Worm (Caenorhabditis elegans) whole organism, young adult: ENCODE measurements around the gene lido-11.

Experiments used
- B0019.2 ChIP-seq: fragments of 200-800 bp; sonication (Bioruptor generic); conservative IDR thresholded peaks from 2 replicates; pipeline ENCODE4 v1.3.6; 2022; ENCODE audit warnings: missing genetic modification reagents, missing genetic modification characterization, missing compliant biosample characterization
- B0336.3 ChIP-seq: fragments of 200-800 bp; sonication (Bioruptor generic); IDR thresholded peaks from 2 replicates; pipeline ENCODE4 v1.3.6; 2022; ENCODE audit warnings: missing genetic modification characterization, missing compliant biosample characterization
- C17E4.6 ChIP-seq: fragments of 200-800 bp; sonication (Bioruptor generic); IDR thresholded peaks from 2 replicates; pipeline ENCODE4 v1.3.6; 2022; ENCODE audit warnings: missing genetic modification reagents, missing genetic modification characterization, missing compliant biosample characterization
- F49E8.2 ChIP-seq: sonication (generic microtip); optimal IDR thresholded peaks from 3 replicates; lab custom pipeline; 2017; ENCODE audit warnings: missing genetic modification characterization, mild to moderate bottlenecking, missing compliant biosample characterization, antibody characterized with exemption, moderate library complexity; ENCODE audit not compliant: insufficient read depth
- F52B5.7 ChIP-seq: sonication (generic microtip); optimal IDR thresholded peaks from 2 replicates; lab custom pipeline; 2016; ENCODE audit warnings: mild to moderate bottlenecking, missing genetic modification characterization, missing compliant biosample characterization
- Y67H2A.10 ChIP-seq: fragments of 200-800 bp; sonication (Bioruptor generic); conservative IDR thresholded peaks from 2 replicates; pipeline ENCODE4 v1.3.6; 2022; ENCODE audit warnings: missing genetic modification reagents, missing genetic modification characterization, missing compliant biosample characterization
- attf-3 ChIP-seq: fragments of 200-800 bp; sonication (Bioruptor generic); conservative IDR thresholded peaks from 2 replicates; pipeline ENCODE4 v1.3.6; 2022; ENCODE audit warnings: missing genetic modification reagents, missing genetic modification characterization, missing compliant biosample characterization
- cebp-1 ChIP-seq, 2 experiments: fragments of 200-800 bp in 1 of 2; sonication (Bioruptor generic) in 1 of 2; sonication (generic microtip) in 1 of 2; IDR thresholded peaks in 1 of 2; optimal IDR thresholded peaks in 1 of 2; 2 replicates each; pipeline versions ENCODE4 v1.3.6 to Lab custom; 2017 to 2022; ENCODE audit warnings: missing compliant biosample characterization in 2 of 2, missing genetic modification characterization in 2 of 2, mild to moderate bottlenecking in 1 of 2, missing genetic modification reagents in 1 of 2, moderate library complexity in 1 of 2
- ceh-100 ChIP-seq: fragments of 200-800 bp; sonication (Bioruptor generic); IDR thresholded peaks from 2 replicates; pipeline ENCODE4 v1.3.6; 2022; ENCODE audit warnings: missing genetic modification reagents, missing genetic modification characterization, missing compliant biosample characterization
- ceh-58 ChIP-seq: fragments of 200-800 bp; sonication (Bioruptor generic); IDR thresholded peaks from 2 replicates; pipeline ENCODE4 v1.3.6; 2022; ENCODE audit warnings: missing genetic modification characterization, missing compliant biosample characterization
- dpff-1 ChIP-seq: sonication (generic microtip); optimal IDR thresholded peaks from 2 replicates; lab custom pipeline; 2017; ENCODE audit warnings: mild to moderate bottlenecking, missing genetic modification characterization, missing compliant biosample characterization
- egl-18 ChIP-seq: fragments of 200-800 bp; sonication (Bioruptor generic); IDR thresholded peaks from 2 replicates; pipeline ENCODE4 v1.3.6; 2022; ENCODE audit warnings: missing genetic modification reagents, missing genetic modification characterization, missing compliant biosample characterization
- ekl-4 ChIP-seq: fragments of 200-800 bp; sonication (Bioruptor generic); IDR thresholded peaks from 2 replicates; pipeline ENCODE4 v1.3.6; 2022; ENCODE audit warnings: missing genetic modification reagents, missing genetic modification characterization, missing compliant biosample characterization
- ets-4 ChIP-seq: fragments of 200-800 bp; sonication (Bioruptor generic); optimal IDR thresholded peaks from 2 replicates; lab custom pipeline; 2018; ENCODE audit warnings: mild to moderate bottlenecking, missing genetic modification characterization, missing compliant biosample characterization
- hlh-26 ChIP-seq: fragments of 200-800 bp; sonication (Bioruptor generic); conservative IDR thresholded peaks from 2 replicates; pipeline ENCODE4 v1.3.6; 2022; ENCODE audit warnings: missing genetic modification reagents, missing genetic modification characterization, missing compliant biosample characterization
- hmg-1.2 ChIP-seq: fragments of 200-800 bp; sonication (Bioruptor generic); IDR thresholded peaks from 2 replicates; pipeline ENCODE4 v1.3.6; 2022; ENCODE audit warnings: missing genetic modification reagents, missing genetic modification characterization, missing compliant biosample characterization
- hsf-1 ChIP-seq: fragments of 200-800 bp; sonication (Bioruptor generic); IDR thresholded peaks from 2 replicates; pipeline ENCODE4 v1.3.6; 2022; ENCODE audit warnings: missing genetic modification reagents, missing genetic modification characterization, missing compliant biosample characterization
- lin-26 ChIP-seq: fragments of 200-800 bp; sonication (Bioruptor generic); IDR thresholded peaks from 2 replicates; pipeline ENCODE4 v1.3.6; 2022; ENCODE audit warnings: missing genetic modification reagents, missing genetic modification characterization, missing compliant biosample characterization
- lin-35 ChIP-seq, 3 experiments: fragments of 150-350 bp in 2 of 3; sonication (generic microtip) in 1 of 3; optimal IDR thresholded peaks; 2 replicates each; lab custom pipeline; 2014 to 2018; ENCODE audit warnings: missing biosample characterization in 3 of 3, missing genetic modification characterization in 3 of 3, missing genetic modification reagents in 3 of 3
- lir-1 ChIP-seq: fragments of 200-800 bp; sonication (Bioruptor generic); conservative IDR thresholded peaks from 2 replicates; pipeline ENCODE4 v1.3.6; 2022; ENCODE audit warnings: missing genetic modification reagents, missing genetic modification characterization, missing compliant biosample characterization
- madf-6 ChIP-seq: fragments of 200-800 bp; sonication (Bioruptor generic); IDR thresholded peaks from 2 replicates; pipeline ENCODE4 v1.3.6; 2022; ENCODE audit warnings: missing genetic modification reagents, missing genetic modification characterization, missing compliant biosample characterization
- mcd-1 ChIP-seq: fragments of 200-800 bp; sonication (Bioruptor generic); IDR thresholded peaks from 2 replicates; pipeline ENCODE4 v1.3.6; 2022; ENCODE audit warnings: missing genetic modification reagents, missing genetic modification characterization, missing compliant biosample characterization
- nhr-80 ChIP-seq: sonication (generic microtip); optimal IDR thresholded peaks from 2 replicates; lab custom pipeline; 2016; ENCODE audit warnings: missing genetic modification characterization, missing compliant biosample characterization
- rec-8 ChIP-seq, 2 experiments: sonication (generic microtip); optimal IDR thresholded peaks; 2 replicates each; lab custom pipeline; 2016; ENCODE audit warnings: mild to moderate bottlenecking in 2 of 2, missing genetic modification characterization in 2 of 2, missing genetic modification reagents in 2 of 2, missing genotype in 2 of 2, missing biosample characterization in 1 of 2, missing compliant biosample characterization in 1 of 2, moderate library complexity in 1 of 2
- rpc-1 ChIP-seq, 2 experiments: fragments of 150-350 bp in 1 of 2; sonication (generic microtip) in 1 of 2; optimal IDR thresholded peaks; 2 replicates each; lab custom pipeline; 2014 to 2018; ENCODE audit warnings: missing biosample characterization in 1 of 2, missing genetic modification characterization in 1 of 2, missing genetic modification reagents in 1 of 2, missing genotype in 1 of 2
- snpc-3.4 ChIP-seq: sonication (generic microtip); optimal IDR thresholded peaks from 2 replicates; lab custom pipeline; 2017; ENCODE audit warnings: missing genetic modification characterization, mild to moderate bottlenecking, missing compliant biosample characterization, antibody characterized with exemption, moderate library complexity, missing genotype, missing genetic modification reagents
- sptf-2 ChIP-seq: fragments of 200-800 bp; sonication (Bioruptor generic); optimal IDR thresholded peaks from 2 replicates; lab custom pipeline; 2018; ENCODE audit warnings: mild to moderate bottlenecking, missing genetic modification characterization, missing compliant biosample characterization
- tbp1 ChIP-seq: fragments of 200-800 bp; sonication (Bioruptor generic); optimal IDR thresholded peaks from 2 replicates; lab custom pipeline; 2018; ENCODE audit warnings: mild to moderate bottlenecking, missing genetic modification characterization, missing compliant biosample characterization
- unc-130 ChIP-seq: sonication (generic microtip); optimal IDR thresholded peaks from 2 replicates; lab custom pipeline; 2016; ENCODE audit warnings: missing genetic modification reagents, missing genetic modification characterization, missing compliant biosample characterization
- zfh-2 ChIP-seq: fragments of 200-800 bp; sonication (Bioruptor generic); conservative IDR thresholded peaks from 2 replicates; pipeline ENCODE4 v1.3.6; 2022; ENCODE audit warnings: missing genetic modification reagents, missing genetic modification characterization, missing compliant biosample characterization
- ztf-25 ChIP-seq: fragments of 200-800 bp; sonication (Bioruptor generic); IDR thresholded peaks from 2 replicates; pipeline ENCODE4 v1.3.6; 2022; ENCODE audit warnings: missing genetic modification reagents, missing genetic modification characterization, missing compliant biosample characterization
- ztf-28 ChIP-seq: fragments of 200-800 bp; sonication (Bioruptor generic); IDR thresholded peaks from 2 replicates; pipeline ENCODE4 v1.3.6; 2022; ENCODE audit warnings: missing genetic modification reagents, missing genetic modification characterization, missing compliant biosample characterization

Gene lido-11

ce11 chrII:3045422-3045821, 41.7 kb downstream of the lido-11 start:
- 0 out of 2 replicates have a peak, but pooled peaks have one; percentile 20 for TF ChIP-seq attf-3 (GFP tag; lab: Robert Waterston, UW)
- no peak for TF ChIP-seq tbp1
- TF ChIP-seq zfh-2 (GFP tag; lab: Robert Waterston, UW) = peak; percentile 85

ce11 chrII:3045875-3046274, 42.1 kb downstream of the lido-11 start, which contains the start of gene sri-30:
Gene sri-30 (plus strand): TSS chrII:3046175.
- TF ChIP-seq lin-26 (GFP tag; lab: Robert Waterston, UW) = no peak
- TF ChIP-seq hlh-26 = no peak
- TF ChIP-seq F52B5.7 (tag; lab: Kevin White, UChicago) = no peak
- no peak for TF ChIP-seq Y67H2A.10 (GFP tag; lab: Robert Waterston, UW)
- TF ChIP-seq ets-4 = no peak
- TF ChIP-seq unc-130 (GFP tag; lab: Kevin White, UChicago) = no peak
- no peak for TF ChIP-seq nhr-80 (tag; lab: Kevin White, UChicago)
- TF ChIP-seq rpc-1 (optimal IDR thresholded peaks at IDR 0.05; lab: Kevin White, UChicago) = no peak
- TF ChIP-seq rpc-1 (tag; optimal IDR thresholded peaks at IDR 0.05; lab: Kevin White, UChicago) = no peak
- TF ChIP-seq dpff-1 = no peak
- TF ChIP-seq hmg-1.2 = no peak
- no peak for TF ChIP-seq B0019.2

ce11 chrII:3048378-3048777, 44.6 kb downstream of the lido-11 start, which contains the start of gene sri-28:
Gene sri-28 (plus strand): TSS chrII:3048678.
- TF ChIP-seq lin-35 (GFP tag; optimal IDR thresholded peaks at IDR 0.05; lab: Kevin White, UChicago) = no peak
- TF ChIP-seq mcd-1 (GFP tag; lab: Robert Waterston, UW) = no peak
- TF ChIP-seq F49E8.2 (tag; lab: Kevin White, UChicago) = no peak
- TF ChIP-seq egl-18 (GFP tag; lab: Robert Waterston, UW) = no peak
- no peak for TF ChIP-seq snpc-3.4 (tag; lab: Kevin White, UChicago)
- no peak for TF ChIP-seq ceh-58 (GFP tag; lab: Robert Waterston, UW)
- TF ChIP-seq B0336.3 (GFP tag; lab: Robert Waterston, UW) = no peak
- no peak for TF ChIP-seq rec-8 (tag; optimal IDR thresholded peaks at IDR 0.05; lab: Kevin White, UChicago)
- TF ChIP-seq cebp-1 (GFP tag; IDR thresholded peaks at IDR 0.05; lab: Robert Waterston, UW) = no peak
- TF ChIP-seq cebp-1 (tag; optimal IDR thresholded peaks at IDR 0.05; lab: Kevin White, UChicago) = no peak
- no peak for TF ChIP-seq ekl-4 (GFP tag; lab: Robert Waterston, UW)
- no peak for TF ChIP-seq C17E4.6 (GFP tag; lab: Robert Waterston, UW)
- TF ChIP-seq lir-1 = no peak
- TF ChIP-seq sptf-2 = no peak
- TF ChIP-seq ztf-28 = no peak
- TF ChIP-seq, all 124 proteins: peak for 0

ce11 chrII:3048989-3049388, 45.2 kb downstream of the lido-11 start:
- TF ChIP-seq ztf-25 (GFP tag; lab: Robert Waterston, UW) (no peak), hsf-1 (GFP tag; lab: Robert Waterston, UW) (0 out of 2 replicates have a peak, but pooled peaks have one; percentile 39), ceh-100 (GFP tag; lab: Robert Waterston, UW) (no peak), madf-6 (GFP tag; lab: Robert Waterston, UW) (peak; percentile 24; the same call in 1 of the 2 replicates)
